Worm (Caenorhabditis elegans) whole organism, midembryonic: ENCODE results near the gene T23B12.5.

Source experiments
- flt-1 ChIP-seq: fragments of 200-800 bp; sonication (Bioruptor generic); IDR thresholded peaks from 2 replicates; pipeline ENCODE4 v1.3.6; 2022; ENCODE audit warnings: missing genetic modification characterization, missing compliant biosample characterization
- klf-2 ChIP-seq: fragments of 200-800 bp; sonication (Bioruptor generic); conservative IDR thresholded peaks from 2 replicates; pipeline ENCODE4 v1.3.6; 2022; ENCODE audit warnings: missing genetic modification reagents, missing genetic modification characterization, missing compliant biosample characterization
- ref-1 ChIP-seq: fragments of 200-800 bp; sonication (Bioruptor generic); conservative IDR thresholded peaks from 2 replicates; pipeline ENCODE4 v1.3.6; 2022; ENCODE audit warnings: missing genetic modification reagents, missing genetic modification characterization, missing compliant biosample characterization
- tab-1 ChIP-seq: fragments of 200-800 bp; sonication (Bioruptor generic); IDR thresholded peaks from 2 replicates; pipeline ENCODE4 v1.3.6; 2022; ENCODE audit warnings: missing genetic modification characterization, missing compliant biosample characterization
- ztf-23 ChIP-seq: fragments of 200-800 bp; sonication (Bioruptor generic); IDR thresholded peaks from 2 replicates; pipeline ENCODE4 v1.3.6; 2022; ENCODE audit warnings: missing genetic modification reagents, missing genetic modification characterization, missing compliant biosample characterization

ce11 chrV:8406911-8407310 lies 40.9 kb downstream of the T23B12.5 start:
- no peak for TF ChIP-seq ref-1 (GFP tag; lab: Robert Waterston, UW)
- TF ChIP-seq ztf-23 (GFP tag; lab: Robert Waterston, UW) = no peak
- TF ChIP-seq flt-1 (GFP tag; lab: Robert Waterston, UW) = 0 out of 2 replicates have a peak, but pooled peaks have one; percentile 21
- TF ChIP-seq klf-2 (GFP tag; lab: Robert Waterston, UW) = no peak
- TF ChIP-seq tab-1 (GFP tag; lab: Robert Waterston, UW) = no peak
